Worm (Caenorhabditis elegans) whole organism, mixed stage, embryonic: Measurements from ENCODE around the gene pup-2.

Source experiments
- M03D4.4 ChIP-seq: sonication (generic microtip); optimal IDR thresholded peaks from 2 replicates; lab custom pipeline; 2017; ENCODE audit warnings: mild to moderate bottlenecking, missing genetic modification characterization, missing compliant biosample characterization
- bed-3 ChIP-seq: fragments of 200-800 bp; sonication (Bioruptor generic); optimal IDR thresholded peaks from 3 replicates; lab custom pipeline; 2018; ENCODE audit warnings: mild to moderate bottlenecking, missing genetic modification characterization, moderate library complexity, missing compliant biosample characterization
- blmp-1 ChIP-seq: fragments of 150-350 bp; optimal IDR thresholded peaks from 2 replicates; lab custom pipeline; 2014; ENCODE audit warnings: missing biosample characterization, missing genetic modification characterization
- ceh-39 ChIP-seq: fragments of 150-350 bp; optimal IDR thresholded peaks from 2 replicates; lab custom pipeline; 2014; ENCODE audit warnings: missing biosample characterization, missing genetic modification characterization
- ceh-83 ChIP-seq: fragments of 200-800 bp; sonication (Bioruptor generic); optimal IDR thresholded peaks from 2 replicates; lab custom pipeline; 2018; ENCODE audit warnings: mild to moderate bottlenecking, missing genetic modification characterization, missing compliant biosample characterization
- ces-1 ChIP-seq: fragments of 150-350 bp; optimal IDR thresholded peaks from 2 replicates; lab custom pipeline; 2014; ENCODE audit warnings: missing biosample characterization, missing genetic modification reagents, missing genetic modification characterization
- cnd-1 ChIP-seq: fragments of 200-800 bp; sonication (Bioruptor generic); optimal IDR thresholded peaks from 2 replicates; lab custom pipeline; 2018; ENCODE audit warnings: mild to moderate bottlenecking, missing genetic modification characterization, missing compliant biosample characterization
- drap-1 ChIP-seq: fragments of 200-800 bp; sonication (Bioruptor generic); optimal IDR thresholded peaks from 3 replicates; lab custom pipeline; 2018; ENCODE audit warnings: mild to moderate bottlenecking, missing genetic modification characterization, missing compliant biosample characterization
- elt-1 ChIP-seq: sonication (generic microtip); optimal IDR thresholded peaks from 2 replicates; lab custom pipeline; 2017; ENCODE audit warnings: missing genetic modification characterization, mild to moderate bottlenecking, missing compliant biosample characterization, antibody characterized with exemption, moderate library complexity, borderline replicate concordance; ENCODE audit not compliant: insufficient read depth
- flh-1 ChIP-seq: fragments of 200-800 bp; sonication (Bioruptor generic); optimal IDR thresholded peaks from 2 replicates; lab custom pipeline; 2018; ENCODE audit warnings: mild to moderate bottlenecking, missing genetic modification characterization, moderate library complexity, missing compliant biosample characterization
- ham-2 ChIP-seq: fragments of 200-800 bp; sonication (Bioruptor generic); optimal IDR thresholded peaks from 2 replicates; lab custom pipeline; 2018; ENCODE audit warnings: mild to moderate bottlenecking, missing genetic modification characterization, missing compliant biosample characterization
- hlh-1 ChIP-seq: fragments of 150-350 bp; optimal IDR thresholded peaks from 2 replicates; lab custom pipeline; 2014; ENCODE audit warnings: missing biosample characterization, missing genetic modification reagents, missing genetic modification characterization
- lin-13 ChIP-seq: fragments of 150-350 bp; optimal IDR thresholded peaks from 2 replicates; lab custom pipeline; 2014; ENCODE audit warnings: missing biosample characterization, missing genetic modification characterization
- lin-32 ChIP-seq: fragments of 200-800 bp; sonication (Bioruptor generic); optimal IDR thresholded peaks from 2 replicates; lab custom pipeline; 2018; ENCODE audit warnings: mild to moderate bottlenecking, missing genetic modification characterization, missing compliant biosample characterization
- mab-5 ChIP-seq: fragments of 150-350 bp; optimal IDR thresholded peaks from 2 replicates; lab custom pipeline; 2014; ENCODE audit warnings: missing biosample characterization, missing genetic modification characterization
- mep-1 ChIP-seq: fragments of 150-350 bp; optimal IDR thresholded peaks from 2 replicates; lab custom pipeline; 2017; ENCODE audit warnings: missing biosample characterization, missing genetic modification reagents, missing genetic modification characterization, inconsistent platforms
- mls-2 ChIP-seq: sonication (generic microtip); optimal IDR thresholded peaks from 2 replicates; lab custom pipeline; 2016; ENCODE audit warnings: mild to moderate bottlenecking, missing genetic modification characterization, moderate library complexity, missing compliant biosample characterization
- nhr-2 ChIP-seq: fragments of 150-350 bp; optimal IDR thresholded peaks from 2 replicates; lab custom pipeline; 2014; ENCODE audit warnings: missing biosample characterization, missing genetic modification characterization
- nhr-237 ChIP-seq: fragments of 150-350 bp; optimal IDR thresholded peaks from 2 replicates; lab custom pipeline; 2014; ENCODE audit warnings: missing biosample characterization, missing genetic modification characterization
- nhr-28 ChIP-seq: fragments of 150-350 bp; optimal IDR thresholded peaks from 2 replicates; lab custom pipeline; 2014; ENCODE audit warnings: missing biosample characterization, missing genetic modification characterization
- snpc-4 ChIP-seq: fragments of 150-350 bp; optimal IDR thresholded peaks from 2 replicates; lab custom pipeline; 2014; ENCODE audit warnings: missing biosample characterization, missing genetic modification characterization
- sptf-1 ChIP-seq: sonication (generic microtip); optimal IDR thresholded peaks from 2 replicates; lab custom pipeline; 2017; ENCODE audit warnings: mild to moderate bottlenecking, missing genetic modification characterization, moderate library complexity, missing compliant biosample characterization
- tbx-8 ChIP-seq: fragments of 200-800 bp; sonication (Bioruptor generic); optimal IDR thresholded peaks from 2 replicates; lab custom pipeline; 2018; ENCODE audit warnings: mild to moderate bottlenecking, missing genetic modification characterization, moderate library complexity, missing compliant biosample characterization
- unc-120 ChIP-seq: sonication (generic microtip); optimal IDR thresholded peaks from 2 replicates; lab custom pipeline; 2017; ENCODE audit warnings: missing genetic modification characterization, missing compliant biosample characterization; ENCODE audit not compliant: poor library complexity, severe bottlenecking
- unc-39 ChIP-seq: fragments of 150-350 bp; optimal IDR thresholded peaks from 2 replicates; lab custom pipeline; 2014; ENCODE audit warnings: missing biosample characterization, missing genetic modification characterization
- unc-62 ChIP-seq: fragments of 150-350 bp; optimal IDR thresholded peaks from 2 replicates; lab custom pipeline; 2014; ENCODE audit warnings: missing biosample characterization, missing genetic modification reagents, missing genetic modification characterization
- zip-8 ChIP-seq: fragments of 150-350 bp; optimal IDR thresholded peaks from 2 replicates; lab custom pipeline; 2014; ENCODE audit warnings: missing biosample characterization, missing genetic modification characterization

pup-2 gene

DNA sequence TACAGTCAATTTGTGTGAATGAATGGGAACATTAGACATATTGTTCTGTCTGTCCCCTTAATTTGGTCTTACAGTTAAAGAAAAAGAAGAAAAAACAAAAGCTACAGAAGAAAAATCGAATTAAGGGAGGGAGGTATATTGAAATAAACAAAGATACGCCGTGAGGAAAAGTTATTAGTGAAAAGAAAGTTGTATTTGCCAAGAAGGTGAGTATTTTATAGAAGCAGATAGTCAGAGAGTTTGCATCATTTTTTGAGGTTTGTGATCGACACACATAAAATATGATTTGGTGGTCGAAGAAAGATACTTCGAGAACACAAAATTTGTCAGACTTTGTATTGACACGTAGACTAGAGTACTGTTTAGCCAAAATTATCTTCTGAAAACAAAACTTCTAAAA, 14.6 kb downstream of the pup-2 start:
- TF ChIP-seq unc-39 (tag; lab: Kevin White, UChicago) (no peak), hlh-1 (tag; lab: Kevin White, UChicago) (no peak), tbx-8 (GFP tag; lab: Kevin White, UChicago) (no peak), blmp-1 (tag; lab: Kevin White, UChicago) (no peak)
- TF ChIP-seq, all 35 proteins: peak for 0

DNA sequence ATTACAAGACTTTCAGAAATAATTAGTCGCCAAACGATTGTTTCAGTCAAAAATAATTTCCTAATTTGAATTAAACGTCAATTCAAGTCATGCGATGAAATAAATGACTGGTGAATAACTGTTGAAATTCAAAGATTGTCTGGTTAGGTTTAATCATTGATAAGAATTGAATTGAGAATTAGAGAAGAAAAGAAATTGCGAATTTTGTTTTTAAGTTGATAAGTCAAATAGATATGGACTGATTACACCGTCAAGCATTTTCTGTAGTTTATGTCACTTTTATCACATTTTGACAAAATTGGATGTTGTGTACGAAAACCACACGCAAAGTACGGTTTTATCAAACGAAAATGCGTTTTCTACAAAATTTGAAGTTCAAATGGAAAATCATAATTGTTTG, 15.5 kb downstream of the pup-2 start:
- TF ChIP-seq flh-1 (GFP tag; lab: Kevin White, UChicago) (no peak), unc-62 (GFP tag; lab: Kevin White, UChicago) (no peak), blmp-1 (tag; lab: Kevin White, UChicago) (no peak), lin-32 (GFP tag; lab: Kevin White, UChicago) (no peak), mls-2 (tag; lab: Kevin White, UChicago) (no peak)

- no peak for TF ChIP-seq cnd-1
- TF ChIP-seq ham-2, result peak; percentile 25
- no peak for TF ChIP-seq mep-1 (tag; lab: Kevin White, UChicago)
- TF ChIP-seq nhr-237, result peak; percentile 1
- TF ChIP-seq nhr-28 (tag; lab: Kevin White, UChicago), result peak; percentile 18
- TF ChIP-seq elt-1 (tag; lab: Kevin White, UChicago), result no peak
- TF ChIP-seq bed-3 (GFP tag; lab: Kevin White, UChicago), result no peak
- no peak for TF ChIP-seq blmp-1 (tag; lab: Kevin White, UChicago)
- TF ChIP-seq unc-120, result peak; percentile 66
These were observed 16.9 kb downstream of the pup-2 start for ce11 chrIII:5202641-5203040.

- TF ChIP-seq nhr-28 (tag; lab: Kevin White, UChicago) (no peak), mab-5 (tag; lab: Kevin White, UChicago) (no peak), nhr-237 (no peak), hlh-1 (tag; lab: Kevin White, UChicago) (no peak), ceh-39 (tag; lab: Kevin White, UChicago) (no peak), lin-13 (tag; lab: Kevin White, UChicago) (no peak), ham-2 (no peak)
These were observed 17.6 kb downstream of the pup-2 start for ce11 chrIII:5203310-5203709.

DNA sequence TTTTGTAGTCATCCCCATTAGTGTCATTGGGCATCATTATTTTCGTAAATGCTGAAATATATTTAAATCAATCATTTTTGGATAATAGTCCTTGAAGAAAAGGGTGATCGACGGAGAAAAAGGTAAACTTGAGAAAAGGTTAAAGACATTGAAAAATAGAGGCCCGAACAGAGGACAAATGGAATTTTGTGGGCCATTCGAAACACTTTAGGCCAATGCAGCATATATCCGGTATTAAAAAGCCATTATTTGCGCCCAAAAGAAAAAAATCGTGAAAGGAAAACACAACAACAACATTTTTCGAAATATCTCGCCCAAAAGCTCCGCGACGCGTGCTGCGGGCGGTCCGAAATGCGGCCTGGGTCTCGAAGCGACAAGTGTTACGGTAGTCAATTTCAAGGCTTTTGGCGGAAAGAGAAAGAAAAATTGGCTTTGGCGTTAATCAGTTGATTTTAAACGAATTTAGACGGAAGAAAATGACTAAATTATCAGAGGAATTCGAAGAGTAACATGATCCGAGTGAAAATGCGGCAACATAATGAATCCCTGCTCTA, 21.2 kb downstream of the pup-2 start, which contains the start of gene morc-1:
Gene morc-1, minus strand, starts transcription at position 51 of the 554 bp plus-strand sequence.
- TF ChIP-seq lin-32 (GFP tag; lab: Kevin White, UChicago) (no peak), unc-120 (no peak), mab-5 (tag; lab: Kevin White, UChicago) (no peak), unc-39 (tag; lab: Kevin White, UChicago) (no peak), hlh-1 (tag; lab: Kevin White, UChicago) (no peak), zip-8 (tag; lab: Kevin White, UChicago) (no peak), flh-1 (GFP tag; lab: Kevin White, UChicago) (no peak), nhr-237 (no peak), nhr-2 (tag; lab: Kevin White, UChicago) (no peak), lin-13 (tag; lab: Kevin White, UChicago) (no peak)

ce11 chrIII:5208992-5209391, 23.3 kb downstream of the pup-2 start, which contains the start of gene syx-16:
syx-16 (minus strand) TSS chrIII:5209109.
- TF ChIP-seq M03D4.4 (tag; lab: Kevin White, UChicago) (no peak), snpc-4 (tag; lab: Kevin White, UChicago) (no peak), unc-39 (tag; lab: Kevin White, UChicago) (no peak), blmp-1 (tag; lab: Kevin White, UChicago) (no peak), sptf-1 (tag; lab: Kevin White, UChicago) (no peak), ces-1 (GFP tag; lab: Kevin White, UChicago) (no peak), drap-1 (GFP tag; lab: Kevin White, UChicago) (no peak), ceh-83 (GFP tag; lab: Kevin White, UChicago) (no peak)
- TF ChIP-seq, all 35 proteins: peak for 0
